Worm (Caenorhabditis elegans): ENCODE data around the gene ndx-6.

DNA sequence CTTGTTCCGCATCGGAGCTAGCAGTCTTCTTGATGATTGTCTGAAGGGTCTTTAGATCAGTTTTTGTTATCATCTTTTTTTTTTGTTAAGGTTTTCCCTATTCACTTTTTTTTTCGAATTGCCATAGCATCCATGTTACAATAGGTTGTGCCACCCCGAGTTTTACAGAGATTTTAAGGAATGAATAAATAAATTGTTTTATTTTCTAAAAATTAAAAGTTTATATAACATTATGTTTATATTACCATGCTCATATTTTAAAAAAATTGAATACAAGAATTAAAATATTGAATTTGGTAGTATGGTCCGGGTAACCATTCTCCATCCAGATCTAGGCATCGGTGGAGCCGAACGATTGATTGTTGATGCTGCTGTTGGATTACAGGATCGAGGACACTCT is 14.7 kb downstream of the ndx-6 start, which contains the start of gene algn-2:
- TF ChIP-seq ama-1 (optimal IDR thresholded peaks at IDR 0.05) (no peak), B0310.2 (tag; optimal IDR thresholded peaks at IDR 0.05) (no peak), hnd-1 (tag; optimal IDR thresholded peaks at IDR 0.05) (no peak), sea-1 (GFP tag; conservative IDR thresholded peaks at IDR 0.05) (no peak), scrt-1 (GFP tag; IDR thresholded peaks at IDR 0.05) (no peak), flt-1 (GFP tag; IDR thresholded peaks at IDR 0.05) (no peak), aly-1 (tag; optimal IDR thresholded peaks at IDR 0.05) (no peak), tra-4 (tag; optimal IDR thresholded peaks at IDR 0.05) (no peak), ets-7 (tag; optimal IDR thresholded peaks at IDR 0.05) (no peak), tbx-11 (GFP tag; IDR thresholded peaks at IDR 0.05) (no peak), tbx-37 (GFP tag; conservative IDR thresholded peaks at IDR 0.05) (no peak), ceh-36 (tag; optimal IDR thresholded peaks at IDR 0.05) (no peak), hmbx-1 (tag; optimal IDR thresholded peaks at IDR 0.05) (no peak)
